Comparison of ENCODE assay signal across 2 fruit fly cellular contexts in genomic region chr2L:414593-415399, dm6.
A peak's percentile ranks its signal among the peaks of the same experiment; 100 is the strongest.
TF ChIP-seq lines count a peak whose summit lies in the region.

Gene AP-2alpha (minus strand): TSS chr2L:414777.
Gene ebi (plus strand): TSS chr2L:415067.

TF ChIP-seq in whole organism, embryonic, 481 proteins besides CTCF, POLR2A, EP300 and RAD21 (continued from another document and continues in another):
- TF ChIP-seq HLHmδ (GFP tag; optimal IDR thresholded peaks at IDR 0.05; lab: Kevin White, UChicago) (peak; percentile 58), CG34376 (GFP tag; optimal IDR thresholded peaks at IDR 0.05; lab: Kevin White, UChicago) (peak; percentile 67), CG5245 (GFP tag; optimal IDR thresholded peaks at IDR 0.05; lab: Kevin White, UChicago) (peak; percentile 70), aop (GFP tag; IDR thresholded peaks at IDR 0.05; lab: Robert Waterston, UW) (no peak), CG2202 (tag; optimal IDR thresholded peaks at IDR 0.05; lab: Kevin White, UChicago) (peak; percentile 77), CG7839 (tag; optimal IDR thresholded peaks at IDR 0.05; lab: Kevin White, UChicago) (peak; percentile 84), Spps (tag; optimal IDR thresholded peaks at IDR 0.05; lab: Kevin White, UChicago) (peak; percentile 57), lov (optimal IDR thresholded peaks at IDR 0.05; lab: Kevin White, UChicago) (no peak), lov (GFP tag; IDR thresholded peaks at IDR 0.05; lab: Robert Waterston, UW) (no peak), Myb (GFP tag; optimal IDR thresholded peaks at IDR 0.05; lab: Kevin White, UChicago) (peak; percentile 83), CG30020 (tag; optimal IDR thresholded peaks at IDR 0.05; lab: Kevin White, UChicago) (peak; percentile 74), Bdp1 (GFP tag; optimal IDR thresholded peaks at IDR 0.05; lab: Kevin White, UChicago) (peak; percentile 83), pnt (GFP tag; optimal IDR thresholded peaks at IDR 0.05; lab: Kevin White, UChicago) (peak; percentile 95), wdn (GFP tag; IDR thresholded peaks at IDR 0.05; lab: Robert Waterston, UW) (peak; percentile 83), disco-r (GFP tag; optimal IDR thresholded peaks at IDR 0.05; lab: Kevin White, UChicago) (peak; percentile 88), oc (tag; optimal IDR thresholded peaks at IDR 0.05; lab: Kevin White, UChicago) (no peak), Ets97D (GFP tag; optimal IDR thresholded peaks at IDR 0.05; lab: Kevin White, UChicago) (peak; percentile 92), bowl (GFP tag; IDR thresholded peaks at IDR 0.05; lab: Robert Waterston, UW) (no peak), scrt (GFP tag; optimal IDR thresholded peaks at IDR 0.05; lab: Kevin White, UChicago) (no peak), pfk (GFP tag; optimal IDR thresholded peaks at IDR 0.05; lab: Kevin White, UChicago) (peak; percentile 31), unpg (GFP tag; optimal IDR thresholded peaks at IDR 0.05; lab: Kevin White, UChicago) (peak; percentile 70), CG9727 (GFP tag; optimal IDR thresholded peaks at IDR 0.05; lab: Kevin White, UChicago) (peak; percentile 88), CG4282 (GFP tag; optimal IDR thresholded peaks at IDR 0.05; lab: Kevin White, UChicago) (peak; percentile 91), sima (GFP tag; optimal IDR thresholded peaks at IDR 0.05; lab: Kevin White, UChicago) (peak; percentile 37), ERR (GFP tag; optimal IDR thresholded peaks at IDR 0.05; lab: Kevin White, UChicago) (peak; percentile 75), zen (tag; optimal IDR thresholded peaks at IDR 0.05; lab: Kevin White, UChicago) (peak; percentile 78), CG9817 (tag; optimal IDR thresholded peaks at IDR 0.05; lab: Kevin White, UChicago) (peak; percentile 92), CG11723 (GFP tag; optimal IDR thresholded peaks at IDR 0.05; lab: Kevin White, UChicago) (peak; percentile 68), trh (GFP tag; optimal IDR thresholded peaks at IDR 0.05; lab: Kevin White, UChicago) (peak; percentile 75), sens (GFP tag; lab: Kevin White, UChicago) (peak; percentile 98), sim (GFP tag; IDR thresholded peaks at IDR 0.05; lab: Robert Waterston, UW) (0 out of 2 replicates have a peak, but pooled peaks have one; percentile 26), CG13424 (tag; optimal IDR thresholded peaks at IDR 0.05; lab: Kevin White, UChicago) (peak; percentile 88), lilli (GFP tag; optimal IDR thresholded peaks at IDR 0.05; lab: Kevin White, UChicago) (peak; percentile 92), Deaf1 (tag; optimal IDR thresholded peaks at IDR 0.05; lab: Kevin White, UChicago) (no peak), Chrac-16 (GFP tag; optimal IDR thresholded peaks at IDR 0.05; lab: Kevin White, UChicago) (peak; percentile 93), yki (optimal IDR thresholded peaks at IDR 0.05; lab: Kevin White, UChicago) (no peak), sens-2 (GFP tag; IDR thresholded peaks at IDR 0.05; lab: Robert Waterston, UW) (0 out of 2 replicates have a peak, but pooled peaks have one; percentile 50), tin (GFP tag; optimal IDR thresholded peaks at IDR 0.05; lab: Kevin White, UChicago) (peak; percentile 89), sna (GFP tag; IDR thresholded peaks at IDR 0.05; lab: Robert Waterston, UW; ENCODE audit: partially characterized antibody) (no peak), Ssrp (tag; optimal IDR thresholded peaks at IDR 0.05; lab: Kevin White, UChicago) (peak; percentile 84), CG2116 (GFP tag; optimal IDR thresholded peaks at IDR 0.05; lab: Kevin White, UChicago) (peak; percentile 83), CG9932 (GFP tag; IDR thresholded peaks at IDR 0.05; lab: Robert Waterston, UW) (peak; percentile 95), psq (GFP tag; optimal IDR thresholded peaks at IDR 0.05; lab: Kevin White, UChicago) (peak; percentile 85), tll (GFP tag; optimal IDR thresholded peaks at IDR 0.05; lab: Kevin White, UChicago) (peak; percentile 22 to 100), vfl (GFP tag; optimal IDR thresholded peaks at IDR 0.05; lab: Kevin White, UChicago) (peak; percentile 84), nerfin-1 (tag; optimal IDR thresholded peaks at IDR 0.05; lab: Kevin White, UChicago) (peak; percentile 78), nom (GFP tag; optimal IDR thresholded peaks at IDR 0.05; lab: Kevin White, UChicago) (peak; percentile 55), CG1832 (GFP tag; optimal IDR thresholded peaks at IDR 0.05; lab: Kevin White, UChicago) (no peak), MESR4 (GFP tag; optimal IDR thresholded peaks at IDR 0.05; lab: Kevin White, UChicago) (peak; percentile 75), Atf3 (GFP tag; optimal IDR thresholded peaks at IDR 0.05; lab: Kevin White, UChicago) (peak; percentile 93), CG6254 (GFP tag; optimal IDR thresholded peaks at IDR 0.05; lab: Kevin White, UChicago) (no peak), CG17568 (GFP tag; optimal IDR thresholded peaks at IDR 0.05; lab: Kevin White, UChicago) (no peak), Awh (GFP tag; IDR thresholded peaks at IDR 0.05; lab: Robert Waterston, UW) (no peak), Eip74EF (GFP tag; optimal IDR thresholded peaks at IDR 0.05; lab: Kevin White, UChicago) (no peak), HLH54F (GFP tag; optimal IDR thresholded peaks at IDR 0.05; lab: Kevin White, UChicago) (peak; percentile 95), CrebB (tag; optimal IDR thresholded peaks at IDR 0.05; lab: Kevin White, UChicago) (peak; percentile 68), CG4707 (GFP tag; optimal IDR thresholded peaks at IDR 0.05; lab: Kevin White, UChicago) (no peak), dimm (GFP tag; IDR thresholded peaks at IDR 0.05; lab: Robert Waterston, UW) (no peak; the same call in 1 of the 2 replicates), CG13123 (GFP tag; optimal IDR thresholded peaks at IDR 0.05; lab: Kevin White, UChicago) (peak; percentile 77), CG17802 (tag; optimal IDR thresholded peaks at IDR 0.05; lab: Kevin White, UChicago) (peak; percentile 28), crol (GFP tag; IDR thresholded peaks at IDR 0.05; lab: Robert Waterston, UW) (peak; percentile 76), chn (GFP tag; optimal IDR thresholded peaks at IDR 0.05; lab: Kevin White, UChicago) (peak; percentile 94), Blimp-1 (GFP tag; optimal IDR thresholded peaks at IDR 0.05; lab: Kevin White, UChicago) (peak; percentile 62), lbe (GFP tag; optimal IDR thresholded peaks at IDR 0.05; lab: Kevin White, UChicago) (peak; percentile 52), CG31441 (GFP tag; IDR thresholded peaks at IDR 0.05; lab: Robert Waterston, UW) (no peak; the same call in 1 of the 2 replicates), Ptx1 (GFP tag; IDR thresholded peaks at IDR 0.05; lab: Robert Waterston, UW) (peak; percentile 93)

TF ChIP-seq in whole organism, prepupa, 60 proteins besides CTCF, POLR2A, EP300 and RAD21 (continued from another document):
- peak; percentile 37 for TF ChIP-seq CG9139 (GFP tag; optimal IDR thresholded peaks at IDR 0.05; lab: Kevin White, UChicago)
- peak; percentile 88 for TF ChIP-seq CG32006 (GFP tag; optimal IDR thresholded peaks at IDR 0.05; lab: Kevin White, UChicago)
- peak; percentile 88 for TF ChIP-seq CG10631 (GFP tag; optimal IDR thresholded peaks at IDR 0.05; lab: Kevin White, UChicago)
- peak; percentile 78 for TF ChIP-seq fd59A (GFP tag; optimal IDR thresholded peaks at IDR 0.05; lab: Kevin White, UChicago)
- TF ChIP-seq CG6276 (GFP tag; optimal IDR thresholded peaks at IDR 0.05; lab: Kevin White, UChicago), result no peak
- peak; percentile 85 for TF ChIP-seq acj6 (GFP tag; optimal IDR thresholded peaks at IDR 0.05; lab: Kevin White, UChicago)
- peak; percentile 91 for TF ChIP-seq OdsH (GFP tag; optimal IDR thresholded peaks at IDR 0.05; lab: Kevin White, UChicago)
- TF ChIP-seq achi (GFP tag; optimal IDR thresholded peaks at IDR 0.05; lab: Kevin White, UChicago), result peak; percentile 87
